Worm (Caenorhabditis elegans) whole organism, late embryonic: ENCODE measurements around the gene ugt-65.
A peak's percentile ranks its signal among the peaks of the same experiment; 100 is the strongest.

Source experiments
- C08G9.2 ChIP-seq: sonication (generic microtip); optimal IDR thresholded peaks from 2 replicates; lab custom pipeline; 2016; ENCODE audit warnings: mild to moderate bottlenecking, missing genetic modification characterization, moderate library complexity, missing compliant biosample characterization
- C38D4.7 ChIP-seq: fragments of 200-800 bp; sonication (Bioruptor generic); optimal IDR thresholded peaks from 2 replicates; lab custom pipeline; 2018; ENCODE audit warnings: mild to moderate bottlenecking, missing genetic modification characterization, moderate library complexity, missing compliant biosample characterization
- F13H6.1 ChIP-seq: sonication (generic microtip); optimal IDR thresholded peaks from 2 replicates; lab custom pipeline; 2016; ENCODE audit warnings: missing genetic modification characterization, missing compliant biosample characterization
- K09A11.1 ChIP-seq: sonication (generic microtip); optimal IDR thresholded peaks from 2 replicates; lab custom pipeline; 2017; ENCODE audit warnings: antibody characterized with exemption, mild to moderate bottlenecking, missing genetic modification characterization, missing compliant biosample characterization; ENCODE audit not compliant: insufficient read depth
- T23F11.4 ChIP-seq: fragments of 200-800 bp; sonication (Bioruptor generic); optimal IDR thresholded peaks from 2 replicates; lab custom pipeline; 2018; ENCODE audit warnings: mild to moderate bottlenecking, missing genetic modification characterization, missing compliant biosample characterization
- ama-1 ChIP-seq: fragments of 150-350 bp; optimal IDR thresholded peaks from 2 replicates; lab custom pipeline; 2014
- ceh-14 ChIP-seq: sonication (generic microtip); optimal IDR thresholded peaks from 2 replicates; lab custom pipeline; 2016; ENCODE audit warnings: missing genotype, missing genetic modification characterization, missing compliant biosample characterization
- ceh-18 ChIP-seq: sonication (generic microtip); optimal IDR thresholded peaks from 2 replicates; lab custom pipeline; 2016; ENCODE audit warnings: missing genetic modification characterization, missing compliant biosample characterization
- ceh-19 ChIP-seq: fragments of 200-800 bp; sonication (Bioruptor generic); optimal IDR thresholded peaks from 2 replicates; lab custom pipeline; 2018; ENCODE audit warnings: mild to moderate bottlenecking, missing genetic modification characterization, missing compliant biosample characterization
- ceh-2 ChIP-seq: sonication (generic microtip); optimal IDR thresholded peaks from 2 replicates; lab custom pipeline; 2016; ENCODE audit warnings: missing genotype, missing genetic modification characterization, missing compliant biosample characterization
- ceh-24 ChIP-seq: sonication (generic microtip); optimal IDR thresholded peaks from 2 replicates; lab custom pipeline; 2016; ENCODE audit warnings: mild to moderate bottlenecking, missing genetic modification characterization, missing compliant biosample characterization
- ceh-30 ChIP-seq: fragments of 150-350 bp; optimal IDR thresholded peaks from 2 replicates; lab custom pipeline; 2014; ENCODE audit warnings: missing biosample characterization, missing genetic modification characterization
- ceh-31 ChIP-seq: sonication (generic microtip); optimal IDR thresholded peaks from 2 replicates; lab custom pipeline; 2016; ENCODE audit warnings: missing genetic modification characterization, missing compliant biosample characterization
- ceh-45 ChIP-seq: fragments of 200-800 bp; sonication (Bioruptor generic); IDR thresholded peaks from 2 replicates; pipeline ENCODE4 v1.3.6; 2022; ENCODE audit warnings: missing genetic modification reagents, missing genetic modification characterization, missing compliant biosample characterization
- ceh-48 ChIP-seq: sonication (generic microtip); optimal IDR thresholded peaks from 2 replicates; lab custom pipeline; 2016; ENCODE audit warnings: missing genetic modification characterization, inconsistent platforms, missing compliant biosample characterization
- che-1 ChIP-seq: sonication (generic microtip); optimal IDR thresholded peaks from 2 replicates; lab custom pipeline; 2016; ENCODE audit warnings: mild to moderate bottlenecking, missing genetic modification characterization, missing compliant biosample characterization
- dve-1 ChIP-seq: sonication (generic microtip); optimal IDR thresholded peaks from 2 replicates; lab custom pipeline; 2017; ENCODE audit warnings: antibody characterized with exemption, mild to moderate bottlenecking, missing genetic modification characterization, missing compliant biosample characterization
- elt-4 ChIP-seq: sonication (generic microtip); optimal IDR thresholded peaks from 2 replicates; lab custom pipeline; 2016; ENCODE audit warnings: missing genetic modification characterization, missing compliant biosample characterization
- fkh-10 ChIP-seq: fragments of 150-350 bp; optimal IDR thresholded peaks from 2 replicates; lab custom pipeline; 2014; ENCODE audit warnings: missing biosample characterization, missing genetic modification reagents, missing genetic modification characterization
- fkh-6 ChIP-seq: sonication (generic microtip); optimal IDR thresholded peaks from 2 replicates; lab custom pipeline; 2016; ENCODE audit warnings: missing genetic modification characterization, missing compliant biosample characterization
- hlh-13 ChIP-seq: fragments of 200-800 bp; sonication (Bioruptor generic); optimal IDR thresholded peaks from 2 replicates; lab custom pipeline; 2018; ENCODE audit warnings: mild to moderate bottlenecking, missing genetic modification characterization, missing compliant biosample characterization
- hlh-15 ChIP-seq: sonication (generic microtip); optimal IDR thresholded peaks from 2 replicates; lab custom pipeline; 2016; ENCODE audit warnings: missing genetic modification characterization, missing compliant biosample characterization
- lim-6 ChIP-seq: sonication (generic microtip); optimal IDR thresholded peaks from 2 replicates; lab custom pipeline; 2016; ENCODE audit warnings: missing genetic modification characterization, missing compliant biosample characterization
- madf-2 ChIP-seq: sonication (generic microtip); optimal IDR thresholded peaks from 2 replicates; lab custom pipeline; 2017; ENCODE audit warnings: missing genetic modification characterization, missing compliant biosample characterization
- nhr-11 ChIP-seq: fragments of 150-350 bp; optimal IDR thresholded peaks from 2 replicates; lab custom pipeline; 2014; ENCODE audit warnings: missing biosample characterization, missing genetic modification characterization
- nhr-232 ChIP-seq: sonication (generic microtip); optimal IDR thresholded peaks from 2 replicates; lab custom pipeline; 2016; ENCODE audit warnings: missing genetic modification characterization, missing compliant biosample characterization
- npax-4 ChIP-seq: sonication (generic microtip); optimal IDR thresholded peaks from 2 replicates; lab custom pipeline; 2016; ENCODE audit warnings: missing genetic modification characterization, missing compliant biosample characterization
- odd-2 ChIP-seq: sonication (generic microtip); optimal IDR thresholded peaks from 2 replicates; lab custom pipeline; 2017; ENCODE audit warnings: antibody characterized with exemption, mild to moderate bottlenecking, missing genetic modification characterization, missing compliant biosample characterization
- pat-9 ChIP-seq: fragments of 200-800 bp; sonication (Bioruptor generic); optimal IDR thresholded peaks from 2 replicates; lab custom pipeline; 2018; ENCODE audit warnings: mild to moderate bottlenecking, missing genetic modification characterization, moderate library complexity, missing compliant biosample characterization
- pha-2 ChIP-seq: sonication (generic microtip); optimal IDR thresholded peaks from 2 replicates; lab custom pipeline; 2017; ENCODE audit warnings: mild to moderate bottlenecking, missing genetic modification characterization, missing compliant biosample characterization
- pqm-1 ChIP-seq: sonication (generic microtip); optimal IDR thresholded peaks from 2 replicates; lab custom pipeline; 2016; ENCODE audit warnings: missing genetic modification characterization, missing compliant biosample characterization
- pros-1 ChIP-seq: fragments of 150-350 bp; optimal IDR thresholded peaks from 2 replicates; lab custom pipeline; 2014; ENCODE audit warnings: missing biosample characterization, missing genetic modification reagents, missing genetic modification characterization
- sdc-2 ChIP-seq: sonication (generic microtip); optimal IDR thresholded peaks from 2 replicates; lab custom pipeline; 2016; ENCODE audit warnings: missing genotype, missing genetic modification characterization, missing compliant biosample characterization
- sox-2 ChIP-seq: fragments of 200-800 bp; sonication (Bioruptor generic); IDR thresholded peaks from 2 replicates; pipeline ENCODE4 v1.3.6; 2022; ENCODE audit warnings: missing genetic modification reagents, missing genetic modification characterization, missing compliant biosample characterization
- syd-9 ChIP-seq: sonication (generic microtip); optimal IDR thresholded peaks from 2 replicates; lab custom pipeline; 2016; ENCODE audit warnings: mild to moderate bottlenecking, missing genetic modification characterization, moderate library complexity, missing compliant biosample characterization
- tbx-2 ChIP-seq: sonication (generic microtip); optimal IDR thresholded peaks from 2 replicates; lab custom pipeline; 2016; ENCODE audit warnings: missing genetic modification characterization, missing compliant biosample characterization
- tbx-7 ChIP-seq: sonication (generic microtip); optimal IDR thresholded peaks from 2 replicates; lab custom pipeline; 2016; ENCODE audit warnings: missing genotype, missing genetic modification characterization, missing compliant biosample characterization
- unc-42 ChIP-seq: sonication (generic microtip); optimal IDR thresholded peaks from 2 replicates; lab custom pipeline; 2016; ENCODE audit warnings: missing genotype, missing genetic modification characterization, missing compliant biosample characterization
- unc-86 ChIP-seq: sonication (generic microtip); optimal IDR thresholded peaks from 2 replicates; lab custom pipeline; 2016; ENCODE audit warnings: missing genetic modification characterization, missing compliant biosample characterization
- ztf-16 ChIP-seq: sonication (generic microtip); optimal IDR thresholded peaks from 2 replicates; lab custom pipeline; 2017; ENCODE audit warnings: missing genetic modification characterization, missing compliant biosample characterization

ugt-65 gene

ce11 chrIV:12425595-12425994 lies 5.1 kb downstream of the ugt-65 start:
- TF ChIP-seq elt-4 (tag; lab: Kevin White, UChicago) (no peak), ceh-31 (tag; lab: Kevin White, UChicago) (no peak), pat-9 (tag; lab: Kevin White, UChicago) (no peak), C38D4.7 (GFP tag; lab: Kevin White, UChicago) (no peak), C08G9.2 (tag; lab: Kevin White, UChicago) (no peak), ama-1 (no peak), syd-9 (tag; lab: Kevin White, UChicago) (no peak), K09A11.1 (tag; lab: Kevin White, UChicago) (no peak), T23F11.4 (GFP tag; lab: Kevin White, UChicago) (no peak), ceh-19 (GFP tag; lab: Kevin White, UChicago) (no peak), ceh-24 (tag; lab: Kevin White, UChicago) (no peak), dve-1 (tag; lab: Kevin White, UChicago) (no peak), madf-2 (tag; lab: Kevin White, UChicago) (no peak), hlh-15 (tag; lab: Kevin White, UChicago) (no peak)

- TF ChIP-seq lim-6 (no peak), fkh-6 (no peak), F13H6.1 (tag; lab: Kevin White, UChicago) (peak; percentile 25), sdc-2 (no peak), ceh-48 (tag; lab: Kevin White, UChicago) (no peak), ztf-16 (tag; lab: Kevin White, UChicago) (peak; percentile 78), unc-42 (tag; lab: Kevin White, UChicago) (peak; percentile 0), ceh-18 (peak; percentile 30)
These were observed 7.3 kb downstream of the ugt-65 start for ce11 chrIV:12427687-12428284.

ce11 chrIV:12428467-12428866 lies 8.0 kb downstream of the ugt-65 start, which contains the start of gene col-130:
Gene col-130 (minus strand): TSS chrIV:12428516.
- TF ChIP-seq tbx-7 (tag; lab: Kevin White, UChicago) (no peak), ztf-16 (tag; lab: Kevin White, UChicago) (no peak), tbx-2 (tag; lab: Kevin White, UChicago) (no peak), hlh-13 (GFP tag; lab: Kevin White, UChicago) (no peak), sox-2 (GFP tag; lab: Robert Waterston, UW) (no peak), ceh-18 (no peak), sdc-2 (no peak), pqm-1 (tag; lab: Kevin White, UChicago) (no peak), fkh-6 (no peak), fkh-10 (GFP tag; lab: Kevin White, UChicago) (no peak), syd-9 (tag; lab: Kevin White, UChicago) (no peak), nhr-11 (tag; lab: Kevin White, UChicago) (no peak), unc-86 (no peak), pha-2 (tag; lab: Kevin White, UChicago) (no peak), ceh-14 (tag; lab: Kevin White, UChicago) (no peak), ceh-30 (no peak)

- TF ChIP-seq pqm-1 (tag; lab: Kevin White, UChicago) (no peak), elt-4 (tag; lab: Kevin White, UChicago) (no peak), nhr-11 (tag; lab: Kevin White, UChicago) (no peak), fkh-10 (GFP tag; lab: Kevin White, UChicago) (no peak), syd-9 (tag; lab: Kevin White, UChicago) (no peak), ztf-16 (tag; lab: Kevin White, UChicago) (no peak), C38D4.7 (GFP tag; lab: Kevin White, UChicago) (no peak), pros-1 (tag; lab: Kevin White, UChicago) (no peak), npax-4 (tag; lab: Kevin White, UChicago) (no peak), nhr-232 (tag; lab: Kevin White, UChicago) (no peak), che-1 (tag; lab: Kevin White, UChicago) (no peak), ceh-45 (GFP tag; lab: Robert Waterston, UW) (no peak), K09A11.1 (tag; lab: Kevin White, UChicago) (no peak), odd-2 (no peak), ceh-14 (tag; lab: Kevin White, UChicago) (no peak), ceh-2 (tag; lab: Kevin White, UChicago) (no peak)
These were observed 9.0 kb downstream of the ugt-65 start for ce11 chrIV:12429504-12429903.
